Worm (Caenorhabditis elegans) whole organism, L1 larva: ENCODE measurements around the gene fbxb-55.

Experiments
- C04F5.9 ChIP-seq: sonication (generic microtip); optimal IDR thresholded peaks from 2 replicates; lab custom pipeline; 2016; ENCODE audit warnings: missing genetic modification characterization, missing compliant biosample characterization
- C34B4.2 ChIP-seq: sonication (generic microtip); optimal IDR thresholded peaks from 2 replicates; lab custom pipeline; 2017; ENCODE audit warnings: mild to moderate bottlenecking, missing genetic modification characterization, missing compliant biosample characterization
- F16B12.6 ChIP-seq: fragments of 150-350 bp; optimal IDR thresholded peaks from 2 replicates; lab custom pipeline; 2014; ENCODE audit warnings: missing biosample characterization, missing genetic modification characterization
- Y116A8C.19 ChIP-seq: sonication (generic microtip); optimal IDR thresholded peaks from 2 replicates; lab custom pipeline; 2016; ENCODE audit warnings: missing compliant biosample characterization, missing genetic modification characterization, borderline replicate concordance
- aly-2 ChIP-seq: fragments of 150-350 bp; optimal IDR thresholded peaks from 2 replicates; lab custom pipeline; 2014; ENCODE audit warnings: missing biosample characterization, missing genetic modification characterization
- ama-1 ChIP-seq: fragments of 150-350 bp; optimal IDR thresholded peaks from 2 replicates; lab custom pipeline; 2014
- blmp-1 ChIP-seq: fragments of 150-350 bp; optimal IDR thresholded peaks from 2 replicates; lab custom pipeline; 2014; ENCODE audit warnings: missing biosample characterization, missing genetic modification characterization
- ceh-63 ChIP-seq: fragments of 200-800 bp; sonication (Bioruptor generic); optimal IDR thresholded peaks from 2 replicates; lab custom pipeline; 2018; ENCODE audit warnings: mild to moderate bottlenecking, missing genetic modification characterization, missing compliant biosample characterization
- ceh-82 ChIP-seq, 3 experiments: fragments of 150-350 bp in 1 of 3; sonication (generic microtip) in 2 of 3; optimal IDR thresholded peaks; 2 replicates each; lab custom pipeline; 2014 to 2017; ENCODE audit warnings: missing biosample characterization in 3 of 3, missing genetic modification characterization in 3 of 3
- ceh-88 ChIP-seq: fragments of 200-800 bp; sonication (Bioruptor generic); IDR thresholded peaks from 2 replicates; pipeline ENCODE4 v1.3.6; 2022; ENCODE audit warnings: missing genetic modification characterization, missing compliant biosample characterization
- ceh-90 ChIP-seq: sonication (generic microtip); optimal IDR thresholded peaks from 2 replicates; lab custom pipeline; 2016; ENCODE audit warnings: missing genetic modification characterization, missing compliant biosample characterization
- ces-1 ChIP-seq: fragments of 150-350 bp; optimal IDR thresholded peaks from 2 replicates; lab custom pipeline; 2014; ENCODE audit warnings: missing biosample characterization, missing genetic modification reagents, missing genetic modification characterization
- efl-1 ChIP-seq, 4 experiments: fragments of 150-350 bp; optimal IDR thresholded peaks in 3 of 4; peaks in 1 of 4; 1 replicate in 1 of 4; 2 replicates in 3 of 4; lab custom pipeline; 2014; ENCODE audit warnings: missing biosample characterization in 2 of 4, missing genetic modification characterization in 2 of 4, missing genetic modification reagents in 2 of 4
- egl-27 ChIP-seq, 2 experiments: fragments of 150-350 bp in 1 of 2; sonication (generic microtip); optimal IDR thresholded peaks; 3 replicates each; lab custom pipeline; 2017 to 2018; ENCODE audit warnings: missing biosample characterization in 2 of 2, missing genetic modification characterization in 2 of 2, missing genetic modification reagents in 2 of 2
- elt-2 ChIP-seq: sonication (generic microtip); optimal IDR thresholded peaks from 2 replicates; lab custom pipeline; 2016; ENCODE audit warnings: missing genetic modification characterization, mild to moderate bottlenecking, inconsistent platforms, missing compliant biosample characterization, missing genetic modification reagents
- elt-3 ChIP-seq, 6 experiments: fragments of 150-350 bp in 1 of 6; sonication (generic microtip); optimal IDR thresholded peaks; 2 replicates each; lab custom pipeline; 2017 to 2018; ENCODE audit warnings: missing biosample characterization in 6 of 6, missing genetic modification characterization in 6 of 6, inconsistent platforms in 1 of 6
- ets-5 ChIP-seq: fragments of 200-800 bp; sonication (Bioruptor generic); IDR thresholded peaks from 2 replicates; pipeline ENCODE4 v1.3.6; 2022; ENCODE audit warnings: missing genetic modification characterization, missing compliant biosample characterization
- fkh-10 ChIP-seq: sonication (generic microtip); optimal IDR thresholded peaks from 2 replicates; lab custom pipeline; 2017; ENCODE audit warnings: missing biosample characterization, missing genetic modification reagents, missing genetic modification characterization
- grh-1 ChIP-seq: fragments of 200-800 bp; sonication (Bioruptor generic); IDR thresholded peaks from 2 replicates; pipeline ENCODE4 v1.3.6; 2022; ENCODE audit warnings: missing genetic modification reagents, missing genetic modification characterization, missing compliant biosample characterization
- hlh-17 ChIP-seq: fragments of 200-800 bp; sonication (Bioruptor generic); optimal IDR thresholded peaks from 2 replicates; lab custom pipeline; 2018; ENCODE audit warnings: missing genetic modification characterization, mild to moderate bottlenecking, missing compliant biosample characterization, moderate library complexity, borderline replicate concordance
- hlh-4 ChIP-seq: sonication (generic microtip); optimal IDR thresholded peaks from 2 replicates; lab custom pipeline; 2016; ENCODE audit warnings: mild to moderate bottlenecking, missing genetic modification characterization, missing compliant biosample characterization
- hpl-2 ChIP-seq: fragments of 150-350 bp; optimal IDR thresholded peaks from 2 replicates; lab custom pipeline; 2014; ENCODE audit warnings: missing biosample characterization, missing genetic modification reagents, missing genetic modification characterization
- jun-1 ChIP-seq: fragments of 150-350 bp; optimal IDR thresholded peaks from 2 replicates; lab custom pipeline; 2014; ENCODE audit warnings: missing biosample characterization, missing genetic modification reagents, missing genetic modification characterization
- lin-14 ChIP-seq: fragments of 200-800 bp; sonication (Bioruptor generic); optimal IDR thresholded peaks from 2 replicates; lab custom pipeline; 2018; ENCODE audit warnings: mild to moderate bottlenecking, missing genetic modification characterization, moderate library complexity, missing compliant biosample characterization
- lin-35 ChIP-seq, 2 experiments: fragments of 150-350 bp; optimal IDR thresholded peaks; 2 replicates each; lab custom pipeline; 2014; ENCODE audit warnings: missing biosample characterization in 2 of 2, missing genetic modification characterization in 2 of 2, missing genetic modification reagents in 2 of 2
- lir-3 ChIP-seq: sonication (generic microtip); optimal IDR thresholded peaks from 2 replicates; lab custom pipeline; 2016; ENCODE audit warnings: mild to moderate bottlenecking, missing genetic modification characterization, moderate library complexity, missing compliant biosample characterization; ENCODE audit not compliant: poor library complexity
- mab-9 ChIP-seq: fragments of 200-800 bp; sonication (Bioruptor generic); IDR thresholded peaks from 2 replicates; pipeline ENCODE4 v1.3.6; 2022; ENCODE audit warnings: missing genetic modification reagents, missing genetic modification characterization, missing compliant biosample characterization
- mdl-1 ChIP-seq, 2 experiments: fragments of 150-350 bp; optimal IDR thresholded peaks; 2 replicates each; lab custom pipeline; 2014 to 2017; ENCODE audit warnings: missing biosample characterization in 2 of 2, missing genetic modification characterization in 2 of 2, inconsistent platforms in 1 of 2
- mef-2 ChIP-seq: fragments of 150-350 bp; optimal IDR thresholded peaks from 2 replicates; lab custom pipeline; 2014; ENCODE audit warnings: missing biosample characterization, missing genetic modification characterization
- nhr-19 ChIP-seq: fragments of 200-800 bp; sonication (Bioruptor generic); conservative IDR thresholded peaks from 2 replicates; pipeline ENCODE4 v1.3.6; 2022; ENCODE audit warnings: missing genetic modification characterization, missing compliant biosample characterization
- nhr-20 ChIP-seq: sonication (generic microtip); optimal IDR thresholded peaks from 2 replicates; lab custom pipeline; 2016; ENCODE audit warnings: mild to moderate bottlenecking, missing genetic modification characterization, missing compliant biosample characterization
- nhr-28 ChIP-seq: fragments of 150-350 bp; optimal IDR thresholded peaks from 2 replicates; lab custom pipeline; 2014; ENCODE audit warnings: missing biosample characterization, missing genetic modification characterization
- nhr-47 ChIP-seq: sonication (generic microtip); optimal IDR thresholded peaks from 2 replicates; lab custom pipeline; 2016; ENCODE audit warnings: mild to moderate bottlenecking, missing genetic modification characterization, moderate library complexity, missing compliant biosample characterization
- nhr-71 ChIP-seq: sonication (generic microtip); optimal IDR thresholded peaks from 2 replicates; lab custom pipeline; 2016; ENCODE audit warnings: mild to moderate bottlenecking, missing genetic modification characterization, moderate library complexity, missing compliant biosample characterization
- nhr-76 ChIP-seq: sonication (generic microtip); optimal IDR thresholded peaks from 2 replicates; lab custom pipeline; 2017; ENCODE audit warnings: missing biosample characterization, missing genetic modification characterization
- nhr-77 ChIP-seq: fragments of 150-350 bp; optimal IDR thresholded peaks from 2 replicates; lab custom pipeline; 2014; ENCODE audit warnings: missing biosample characterization, missing genetic modification characterization
- nhr-90 ChIP-seq: sonication (generic microtip); optimal IDR thresholded peaks from 2 replicates; lab custom pipeline; 2016; ENCODE audit warnings: mild to moderate bottlenecking, missing genetic modification characterization, missing compliant biosample characterization; ENCODE audit not compliant: poor library complexity
- skn-1 ChIP-seq: fragments of 150-350 bp; optimal IDR thresholded peaks from 2 replicates; lab custom pipeline; 2014; ENCODE audit warnings: missing biosample characterization, missing genetic modification characterization
- snpc-4 ChIP-seq: fragments of 150-350 bp; optimal IDR thresholded peaks from 2 replicates; lab custom pipeline; 2014; ENCODE audit warnings: missing biosample characterization, missing genetic modification characterization
- snu-23 ChIP-seq: sonication (generic microtip); optimal IDR thresholded peaks from 2 replicates; lab custom pipeline; 2016; ENCODE audit warnings: missing genetic modification characterization, missing compliant biosample characterization
- sup-37 ChIP-seq: fragments of 200-800 bp; sonication (Bioruptor generic); optimal IDR thresholded peaks from 2 replicates; lab custom pipeline; 2018; ENCODE audit warnings: mild to moderate bottlenecking, missing genetic modification characterization, missing compliant biosample characterization
- swsn-7 ChIP-seq: sonication (generic microtip); optimal IDR thresholded peaks from 2 replicates; lab custom pipeline; 2016; ENCODE audit warnings: missing genetic modification characterization, missing compliant biosample characterization
- tlp-1 ChIP-seq: fragments of 150-350 bp; optimal IDR thresholded peaks from 2 replicates; lab custom pipeline; 2014; ENCODE audit warnings: missing biosample characterization, missing genetic modification characterization
- unc-130 ChIP-seq: fragments of 150-350 bp; optimal IDR thresholded peaks from 2 replicates; lab custom pipeline; 2017; ENCODE audit warnings: missing biosample characterization, missing genetic modification characterization, inconsistent platforms
- unc-30 ChIP-seq: sonication (generic microtip); optimal IDR thresholded peaks from 2 replicates; lab custom pipeline; 2017; ENCODE audit warnings: missing biosample characterization, missing genetic modification characterization
- unc-86 ChIP-seq: sonication (generic microtip); optimal IDR thresholded peaks from 2 replicates; lab custom pipeline; 2016; ENCODE audit warnings: missing genetic modification characterization, missing compliant biosample characterization
- unc-98 ChIP-seq: fragments of 200-800 bp; sonication (Bioruptor generic); IDR thresholded peaks from 2 replicates; pipeline ENCODE4 v1.3.6; 2022; ENCODE audit warnings: missing genetic modification characterization, missing compliant biosample characterization
- vab-15 ChIP-seq: sonication (generic microtip); optimal IDR thresholded peaks from 2 replicates; lab custom pipeline; 2017; ENCODE audit warnings: missing genotype, mild to moderate bottlenecking, missing genetic modification characterization, missing compliant biosample characterization
- xbp-1 ChIP-seq: sonication (generic microtip); optimal IDR thresholded peaks from 2 replicates; lab custom pipeline; 2016; ENCODE audit warnings: missing genetic modification characterization, missing compliant biosample characterization
- zag-1 ChIP-seq: fragments of 150-350 bp; optimal IDR thresholded peaks from 2 replicates; lab custom pipeline; 2014; ENCODE audit warnings: missing biosample characterization, missing genetic modification characterization
- zip-4 ChIP-seq: fragments of 200-800 bp; sonication (Bioruptor generic); optimal IDR thresholded peaks from 2 replicates; lab custom pipeline; 2018; ENCODE audit warnings: mild to moderate bottlenecking, missing genetic modification characterization, moderate library complexity, missing compliant biosample characterization

fbxb-55 gene

ce11 chrIV:4093087-4093486 is 24.5 kb downstream of the fbxb-55 start (continued):
- TF ChIP-seq unc-86 (tag; lab: Kevin White, UChicago) (peak; percentile 80), unc-130 (tag; lab: Kevin White, UChicago) (no peak), xbp-1 (peak; percentile 81), tlp-1 (tag; lab: Kevin White, UChicago) (no peak), ama-1 (lab: Kevin White, UChicago) (no peak), swsn-7 (tag; lab: Kevin White, UChicago) (peak; percentile 88), nhr-76 (tag; lab: Kevin White, UChicago) (no peak), hlh-4 (tag; lab: Kevin White, UChicago) (no peak), zip-4 (GFP tag; lab: Kevin White, UChicago) (no peak), nhr-77 (tag; lab: Kevin White, UChicago) (peak; percentile 3), grh-1 (GFP tag; lab: Robert Waterston, UW) (peak; percentile 60; the same call in 1 of the 2 replicates), nhr-20 (tag; lab: Kevin White, UChicago) (peak; percentile 84), jun-1 (tag; lab: Kevin White, UChicago) (peak; percentile 76), hpl-2 (GFP tag; lab: Kevin White, UChicago) (no peak), snpc-4 (tag; lab: Kevin White, UChicago) (peak; percentile 42), C34B4.2 (tag; lab: Kevin White, UChicago) (no peak), unc-30 (tag; lab: Kevin White, UChicago) (no peak), ces-1 (GFP tag; lab: Kevin White, UChicago) (no peak), nhr-90 (tag; lab: Kevin White, UChicago) (peak; percentile 68), mef-2 (peak; percentile 67), C04F5.9 (tag; lab: Kevin White, UChicago) (peak; percentile 17), lin-14 (GFP tag; lab: Kevin White, UChicago) (peak; percentile 96), nhr-28 (tag; lab: Kevin White, UChicago) (no peak), hlh-17 (GFP tag; lab: Kevin White, UChicago) (no peak), unc-98 (GFP tag; lab: Robert Waterston, UW) (no peak), ceh-90 (tag; lab: Kevin White, UChicago) (no peak), ceh-88 (GFP tag; lab: Robert Waterston, UW) (peak; percentile 64), lir-3 (tag; lab: Kevin White, UChicago) (no peak), F16B12.6 (tag; lab: Kevin White, UChicago) (peak; percentile 46), snu-23 (peak; percentile 91), vab-15 (no peak), ceh-63 (GFP tag; lab: Kevin White, UChicago) (no peak), ceh-82 (tag; optimal IDR thresholded peaks at IDR 0.05; lab: Kevin White, UChicago) (peak; percentile 39 to 69 (median 67)), mdl-1 (tag; optimal IDR thresholded peaks at IDR 0.05; lab: Kevin White, UChicago) (peak in 1 of 2 experiments; percentile 45), elt-3 (tag; optimal IDR thresholded peaks at IDR 0.05; lab: Kevin White, UChicago) (peak in 2 of 6 experiments; percentile 19 to 36), Y116A8C.19 (no peak), blmp-1 (no peak), nhr-71 (peak; percentile 92), zag-1 (tag; lab: Kevin White, UChicago) (no peak), aly-2 (tag; lab: Kevin White, UChicago) (peak; percentile 19), nhr-19 (peak; percentile 77), skn-1 (peak; percentile 76), efl-1 (optimal IDR thresholded peaks at IDR 0.05; lab: Kevin White, UChicago) (peak; percentile 75 to 85), efl-1 (GFP tag; optimal IDR thresholded peaks at IDR 0.05 in 1 of 2; lab: Kevin White, UChicago) (peak; percentile 35 to 94), fkh-10 (GFP tag; lab: Kevin White, UChicago) (no peak), sup-37 (GFP tag; lab: Kevin White, UChicago) (no peak), nhr-47 (tag; lab: Kevin White, UChicago) (peak; percentile 87), lin-35 (GFP tag; optimal IDR thresholded peaks at IDR 0.05; lab: Kevin White, UChicago) (peak; percentile 60 to 62), mab-9 (peak; percentile 56; the same call in 1 of the 2 replicates), egl-27 (tag; optimal IDR thresholded peaks at IDR 0.05; lab: Kevin White, UChicago) (peak; percentile 4 to 58), ets-5 (GFP tag; lab: Robert Waterston, UW) (no peak), elt-2 (tag; lab: Kevin White, UChicago) (peak; percentile 24)
